Worm (Caenorhabditis elegans) whole organism, midembryonic: ENCODE data around the gene F59A7.14.

Source experiments
- T22C8.4 ChIP-seq: fragments of 200-800 bp; sonication (Bioruptor generic); IDR thresholded peaks from 2 replicates; pipeline ENCODE4 v1.3.6; 2022; ENCODE audit warnings: missing genetic modification characterization, missing compliant biosample characterization
- klf-2 ChIP-seq: fragments of 200-800 bp; sonication (Bioruptor generic); conservative IDR thresholded peaks from 2 replicates; pipeline ENCODE4 v1.3.6; 2022; ENCODE audit warnings: missing genetic modification reagents, missing genetic modification characterization, missing compliant biosample characterization
- med-1 ChIP-seq: sonication (generic microtip); optimal IDR thresholded peaks from 2 replicates; lab custom pipeline; 2017; ENCODE audit warnings: missing genetic modification characterization, mild to moderate bottlenecking, missing compliant biosample characterization, antibody characterized with exemption, missing genetic modification reagents; ENCODE audit not compliant: insufficient read depth
- ref-1 ChIP-seq: fragments of 200-800 bp; sonication (Bioruptor generic); conservative IDR thresholded peaks from 2 replicates; pipeline ENCODE4 v1.3.6; 2022; ENCODE audit warnings: missing genetic modification reagents, missing genetic modification characterization, missing compliant biosample characterization
- tab-1 ChIP-seq: fragments of 200-800 bp; sonication (Bioruptor generic); IDR thresholded peaks from 2 replicates; pipeline ENCODE4 v1.3.6; 2022; ENCODE audit warnings: missing genetic modification characterization, missing compliant biosample characterization
- ztf-23 ChIP-seq: fragments of 200-800 bp; sonication (Bioruptor generic); IDR thresholded peaks from 2 replicates; pipeline ENCODE4 v1.3.6; 2022; ENCODE audit warnings: missing genetic modification reagents, missing genetic modification characterization, missing compliant biosample characterization
- ztf-29 ChIP-seq: fragments of 200-800 bp; sonication (Bioruptor generic); IDR thresholded peaks from 2 replicates; pipeline ENCODE4 v1.3.6; 2022; ENCODE audit warnings: missing genetic modification reagents, missing genetic modification characterization, missing compliant biosample characterization

DNA sequence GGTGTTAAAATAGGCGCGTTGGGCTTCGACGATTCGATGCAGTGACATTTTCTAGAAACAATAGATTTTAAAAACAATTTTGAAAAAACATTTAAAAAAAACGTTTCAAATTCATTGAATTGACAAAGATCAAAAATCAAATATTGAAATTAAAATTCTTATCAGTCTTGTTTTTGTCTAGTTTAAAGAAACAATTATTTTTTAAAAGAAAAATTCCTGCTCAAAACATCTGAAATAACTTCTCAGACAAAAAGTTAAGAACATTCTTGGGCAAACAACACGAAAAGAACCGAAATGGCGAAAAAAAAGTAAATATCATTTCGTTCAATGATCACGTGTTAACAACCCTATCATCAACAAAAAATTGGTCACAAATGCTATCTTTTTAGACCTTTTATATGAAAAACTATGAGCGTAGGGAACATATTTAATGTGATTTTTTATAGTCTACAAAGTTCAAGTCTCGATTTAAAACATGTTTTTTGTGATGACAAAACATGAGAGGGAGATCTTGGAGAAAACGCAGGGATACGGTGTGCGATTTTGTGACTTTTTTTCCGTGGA, 19.2 kb upstream of the F59A7.14 start, which contains the start of gene alh-5:
- no peak for TF ChIP-seq med-1
- no peak for TF ChIP-seq ref-1 (GFP tag; lab: Robert Waterston, UW)
- TF ChIP-seq klf-2 (GFP tag; lab: Robert Waterston, UW) = no peak
- TF ChIP-seq ztf-23 (GFP tag; lab: Robert Waterston, UW) = no peak
- TF ChIP-seq tab-1 (GFP tag; lab: Robert Waterston, UW) = no peak
- TF ChIP-seq ztf-29 (GFP tag; lab: Robert Waterston, UW) = no peak
- no peak for TF ChIP-seq T22C8.4 (GFP tag; lab: Robert Waterston, UW)
